Worm (Caenorhabditis elegans) whole organism, late embryonic: ENCODE data around the gene T24H10.5.

ENCODE experiments used
- ama-1 ChIP-seq: fragments of 150-350 bp; optimal IDR thresholded peaks from 2 replicates; lab custom pipeline; 2014
- ceh-6 ChIP-seq: fragments of 200-800 bp; sonication (Bioruptor generic); optimal IDR thresholded peaks from 2 replicates; lab custom pipeline; 2018; ENCODE audit warnings: mild to moderate bottlenecking, missing genetic modification characterization, missing compliant biosample characterization
- dmd-4 ChIP-seq: sonication (generic microtip); optimal IDR thresholded peaks from 2 replicates; lab custom pipeline; 2016; ENCODE audit warnings: borderline replicate concordance, missing genetic modification characterization, missing compliant biosample characterization
- eyg-1 ChIP-seq: sonication (generic microtip); optimal IDR thresholded peaks from 2 replicates; lab custom pipeline; 2016; ENCODE audit warnings: missing genotype, missing genetic modification characterization, missing compliant biosample characterization
- fkh-10 ChIP-seq: fragments of 150-350 bp; optimal IDR thresholded peaks from 2 replicates; lab custom pipeline; 2014; ENCODE audit warnings: missing biosample characterization, missing genetic modification reagents, missing genetic modification characterization
- hlh-30 ChIP-seq: sonication (generic microtip); optimal IDR thresholded peaks from 2 replicates; lab custom pipeline; 2017; ENCODE audit warnings: antibody characterized with exemption, missing genetic modification characterization, missing compliant biosample characterization; ENCODE audit not compliant: insufficient read depth
- lim-6 ChIP-seq: sonication (generic microtip); optimal IDR thresholded peaks from 2 replicates; lab custom pipeline; 2016; ENCODE audit warnings: missing genetic modification characterization, missing compliant biosample characterization
- pha-4 ChIP-seq: fragments of 150-350 bp; optimal IDR thresholded peaks from 2 replicates; lab custom pipeline; 2018; ENCODE audit warnings: missing biosample characterization, missing genetic modification reagents, missing genetic modification characterization
- pros-1 ChIP-seq: fragments of 150-350 bp; optimal IDR thresholded peaks from 2 replicates; lab custom pipeline; 2014; ENCODE audit warnings: missing biosample characterization, missing genetic modification reagents, missing genetic modification characterization
- tbx-7 ChIP-seq: sonication (generic microtip); optimal IDR thresholded peaks from 2 replicates; lab custom pipeline; 2016; ENCODE audit warnings: missing genotype, missing genetic modification characterization, missing compliant biosample characterization
- unc-55 ChIP-seq: sonication (generic microtip); optimal IDR thresholded peaks from 2 replicates; lab custom pipeline; 2017; ENCODE audit warnings: missing biosample characterization, missing genetic modification reagents, missing genetic modification characterization
- unc-86 ChIP-seq: sonication (generic microtip); optimal IDR thresholded peaks from 2 replicates; lab custom pipeline; 2016; ENCODE audit warnings: missing genetic modification characterization, missing compliant biosample characterization

DNA sequence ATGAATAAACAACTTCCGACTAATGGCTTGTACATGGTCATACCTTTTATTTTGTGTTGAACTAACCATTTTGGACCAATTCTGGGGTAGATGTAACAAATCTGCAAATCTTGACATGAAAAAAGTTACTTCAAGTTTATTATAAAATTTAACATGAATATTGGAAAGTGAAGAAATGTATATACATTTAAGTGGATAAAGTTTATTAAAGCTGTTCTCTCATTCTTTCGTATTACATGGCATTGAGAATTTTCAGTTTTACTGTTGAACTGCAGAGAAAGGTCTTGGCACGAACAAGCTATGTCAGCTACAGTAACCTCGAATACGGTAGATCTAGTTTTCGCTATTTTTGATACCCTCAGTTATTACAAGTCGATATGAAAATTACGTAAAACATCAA lies 7.3 kb upstream of the T24H10.5 start, which contains the start of gene C07H4.1:
- TF ChIP-seq unc-86 (tag; lab: Kevin White, UChicago) (no peak), eyg-1 (no peak), ama-1 (lab: Kevin White, UChicago) (no peak), pha-4 (tag; lab: Kevin White, UChicago) (no peak), tbx-7 (no peak), fkh-10 (GFP tag; lab: Kevin White, UChicago) (no peak), unc-55 (no peak), dmd-4 (no peak), lim-6 (tag; lab: Kevin White, UChicago) (no peak), pros-1 (tag; lab: Kevin White, UChicago) (no peak), hlh-30 (tag; lab: Kevin White, UChicago) (no peak), ceh-6 (no peak)
